Worm (Caenorhabditis elegans): ENCODE results near the gene F46B6.4.
A peak's percentile ranks its signal among the peaks of the same experiment; 100 is the strongest.

Gene F46B6.4

ce11 chrV:9789657-9790261, 10.4 kb upstream of the F46B6.4 start, which contains the start of gene ztf-7 (continued):
- TF ChIP-seq madf-9 (GFP tag; conservative IDR thresholded peaks at IDR 0.05) (peak; percentile 86), ZK546.5 (tag; optimal IDR thresholded peaks at IDR 0.05) (no peak), ceh-32 (tag; optimal IDR thresholded peaks at IDR 0.05; ENCODE audit: poor library complexity) (peak; percentile 44), mxl-3 (GFP tag; optimal IDR thresholded peaks at IDR 0.05) (peak; percentile 99), dve-1 (tag; optimal IDR thresholded peaks at IDR 0.05; ENCODE audit: insufficient read depth) (peak; percentile 98), lin-38 (GFP tag; IDR thresholded peaks at IDR 0.05) (peak; percentile 87), spr-3 (GFP tag; optimal IDR thresholded peaks at IDR 0.05) (peak; percentile 87), zfp-3 (GFP tag; conservative IDR thresholded peaks at IDR 0.05) (peak; percentile 93), php-3 (GFP tag; IDR thresholded peaks at IDR 0.05) (peak; percentile 94), lin-13 (GFP tag; optimal IDR thresholded peaks at IDR 0.05) (peak; percentile 92), lin-15B (tag; optimal IDR thresholded peaks at IDR 0.05) (no peak), nhr-76 (tag; optimal IDR thresholded peaks at IDR 0.05) (peak; percentile 48), nhr-77 (tag; optimal IDR thresholded peaks at IDR 0.05) (peak; percentile 97), ceh-62 (tag; optimal IDR thresholded peaks at IDR 0.05) (no peak), ztf-11 (tag; optimal IDR thresholded peaks at IDR 0.05) (no peak), fos-1 (tag; optimal IDR thresholded peaks at IDR 0.05) (no peak), dmd-6 (GFP tag; IDR thresholded peaks at IDR 0.05) (peak; percentile 99), nhr-6 (tag; optimal IDR thresholded peaks at IDR 0.05) (peak; percentile 87), dmd-9 (GFP tag; IDR thresholded peaks at IDR 0.05) (peak; percentile 80; the same call in 1 of the 2 replicates), arid-1 (GFP tag; conservative IDR thresholded peaks at IDR 0.05) (peak; percentile 77), ztf-7 (tag; optimal IDR thresholded peaks at IDR 0.05) (peak; percentile 73), tag-97 (GFP tag; IDR thresholded peaks at IDR 0.05) (no peak), daf-8 (GFP tag; IDR thresholded peaks at IDR 0.05) (no peak), aly-2 (tag; optimal IDR thresholded peaks at IDR 0.05) (no peak), spr-1 (tag; optimal IDR thresholded peaks at IDR 0.05) (peak; percentile 91), lir-3 (tag; optimal IDR thresholded peaks at IDR 0.05) (no peak), zfp-2 (tag; optimal IDR thresholded peaks at IDR 0.05) (peak; percentile 52)

- TF ChIP-seq php-3 (GFP tag; IDR thresholded peaks at IDR 0.05) (0 out of 2 replicates have a peak, but pooled peaks have one; percentile 8), spr-1 (tag; optimal IDR thresholded peaks at IDR 0.05) (no peak), daf-19 (GFP tag; conservative IDR thresholded peaks at IDR 0.05) (no peak), sdz-12 (GFP tag; optimal IDR thresholded peaks at IDR 0.05) (peak; percentile 80), mep-1 (tag; optimal IDR thresholded peaks at IDR 0.05) (peak; percentile 9), zfp-3 (GFP tag; conservative IDR thresholded peaks at IDR 0.05) (0 out of 2 replicates have a peak, but pooled peaks have one; percentile 10), ZK337.2 (GFP tag; IDR thresholded peaks at IDR 0.05) (no peak), spr-3 (GFP tag; optimal IDR thresholded peaks at IDR 0.05) (peak; percentile 24), F44E2.7 (GFP tag; IDR thresholded peaks at IDR 0.05) (no peak), lsy-2 (tag; optimal IDR thresholded peaks at IDR 0.05) (peak in 1 of 2 experiments; percentile 30), snpc-4 (tag; optimal IDR thresholded peaks at IDR 0.05) (no peak), arid-1 (GFP tag; conservative IDR thresholded peaks at IDR 0.05) (0 out of 2 replicates have a peak, but pooled peaks have one; percentile 21), nhr-48 (tag; optimal IDR thresholded peaks at IDR 0.05) (peak; percentile 19), mes-2 (tag; optimal IDR thresholded peaks at IDR 0.05; ENCODE audit: poor library complexity, severe bottlenecking) (peak; percentile 19), ama-1 (optimal IDR thresholded peaks at IDR 0.05) (peak; percentile 88), nhr-111 (GFP tag; optimal IDR thresholded peaks at IDR 0.05) (peak; percentile 0), dmd-6 (GFP tag; IDR thresholded peaks at IDR 0.05) (peak; percentile 16; the same call in 1 of the 2 replicates), lin-1 (GFP tag; IDR thresholded peaks at IDR 0.05) (no peak), nhr-102 (tag; optimal IDR thresholded peaks at IDR 0.05) (peak; percentile 26), unc-130 (GFP tag; optimal IDR thresholded peaks at IDR 0.05) (peak; percentile 10), aha-1 (tag) (peak; percentile 94), hlh-11 (tag; optimal IDR thresholded peaks at IDR 0.05) (peak; percentile 22), dmd-9 (GFP tag; IDR thresholded peaks at IDR 0.05) (0 out of 2 replicates have a peak, but pooled peaks have one; percentile 30), unc-62 (GFP tag; optimal IDR thresholded peaks at IDR 0.05 in 1 of 2) (peak in 1 of 2 experiments; percentile 49), unc-62 (tag; optimal IDR thresholded peaks at IDR 0.05) (no peak), dve-1 (tag; optimal IDR thresholded peaks at IDR 0.05; ENCODE audit: insufficient read depth) (peak; percentile 3), unc-39 (tag; optimal IDR thresholded peaks at IDR 0.05) (no peak), snpc-1.2 (GFP tag; IDR thresholded peaks at IDR 0.05) (peak; percentile 44; the same call in 1 of the 2 replicates), Y5F2A.4 (GFP tag; optimal IDR thresholded peaks at IDR 0.05) (peak; percentile 36), lin-38 (GFP tag; IDR thresholded peaks at IDR 0.05) (peak; percentile 32; the same call in 1 of the 2 replicates)
Measured at ce11 chrV:9786721-9787131, 7.4 kb upstream of the F46B6.4 start, which contains the start of gene F46B6.6. Gene F46B6.6 (minus strand): TSS chrV:9786868.
